Worm (Caenorhabditis elegans): ENCODE data around the gene cam-1.
A peak's percentile ranks its signal among the peaks of the same experiment; 100 is the strongest.

Gene cam-1

ce11 chrII:9310204-9310603 lies at the start of gene cam-1:
TSS of gene cam-1 (minus strand) at chrII:9310304.
- no peak for TF ChIP-seq unc-55 (GFP tag; optimal IDR thresholded peaks at IDR 0.05)
- no peak for TF ChIP-seq K02D7.2 (tag; optimal IDR thresholded peaks at IDR 0.05)
- no peak for TF ChIP-seq tbx-2 (tag; optimal IDR thresholded peaks at IDR 0.05)
- no peak for TF ChIP-seq fkh-10 (GFP tag; optimal IDR thresholded peaks at IDR 0.05)
- TF ChIP-seq C38D4.7 (GFP tag; optimal IDR thresholded peaks at IDR 0.05), result no peak
- no peak for TF ChIP-seq K09A11.1 (tag; optimal IDR thresholded peaks at IDR 0.05; ENCODE audit: insufficient read depth)
- TF ChIP-seq tbx-7 (tag; optimal IDR thresholded peaks at IDR 0.05), result no peak
- TF ChIP-seq pha-2 (tag; optimal IDR thresholded peaks at IDR 0.05), result no peak
- no peak for TF ChIP-seq eyg-1 (tag; optimal IDR thresholded peaks at IDR 0.05)

- no peak for TF ChIP-seq ceh-24 (tag; optimal IDR thresholded peaks at IDR 0.05)
- no peak for TF ChIP-seq lim-6 (tag; optimal IDR thresholded peaks at IDR 0.05)
- no peak for TF ChIP-seq ceh-2 (tag; optimal IDR thresholded peaks at IDR 0.05)
- TF ChIP-seq madf-2 (tag; optimal IDR thresholded peaks at IDR 0.05), result no peak
- TF ChIP-seq tbx-7 (tag; optimal IDR thresholded peaks at IDR 0.05), result no peak
- TF ChIP-seq ets-4 (tag; optimal IDR thresholded peaks at IDR 0.05), result no peak
- TF ChIP-seq nhr-11 (tag; optimal IDR thresholded peaks at IDR 0.05), result no peak
- no peak for TF ChIP-seq lin-11 (tag; optimal IDR thresholded peaks at IDR 0.05)
- no peak for TF ChIP-seq unc-86 (tag; optimal IDR thresholded peaks at IDR 0.05)
- no peak for TF ChIP-seq unc-42 (tag; optimal IDR thresholded peaks at IDR 0.05)
- TF ChIP-seq pha-4 (tag; optimal IDR thresholded peaks at IDR 0.05), result no peak
- no peak for TF ChIP-seq ceh-18 (tag; optimal IDR thresholded peaks at IDR 0.05)
- no peak for TF ChIP-seq che-1 (tag; optimal IDR thresholded peaks at IDR 0.05)
Observed at ce11 chrII:9358230-9358629, 48.1 kb upstream of the cam-1 start, which contains the start of gene mel-11. TSS of gene mel-11 (plus strand) at chrII:9358530.

DNA sequence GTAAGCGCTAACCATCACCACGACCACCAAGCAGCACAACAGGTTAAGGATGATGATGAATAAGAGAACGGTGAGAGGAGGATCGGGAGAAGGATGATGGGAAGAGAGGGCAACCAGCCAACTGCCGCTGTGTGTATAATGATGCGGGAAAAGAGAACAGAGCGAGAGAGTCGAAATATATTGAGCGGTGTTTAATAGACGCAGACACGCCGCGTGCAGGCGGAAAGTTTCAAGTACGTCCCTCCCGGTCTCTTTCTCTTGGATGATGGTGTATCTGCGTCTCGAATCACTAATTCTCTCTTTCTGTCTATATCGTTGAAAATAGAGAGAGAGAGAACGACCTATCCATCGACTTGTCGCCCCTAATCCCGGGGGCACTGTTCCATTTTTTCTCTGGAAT lies 46.6 kb upstream of the cam-1 start:
- TF ChIP-seq F13H6.1 (tag; optimal IDR thresholded peaks at IDR 0.05) (no peak), madf-2 (tag; optimal IDR thresholded peaks at IDR 0.05) (no peak), tbx-7 (tag; optimal IDR thresholded peaks at IDR 0.05) (no peak), ceh-30 (tag; optimal IDR thresholded peaks at IDR 0.05) (no peak), ahr-1 (tag; optimal IDR thresholded peaks at IDR 0.05) (no peak), sox-2 (GFP tag; IDR thresholded peaks at IDR 0.05) (no peak), pros-1 (tag; optimal IDR thresholded peaks at IDR 0.05) (no peak), hlh-15 (tag; optimal IDR thresholded peaks at IDR 0.05) (no peak), ceh-31 (tag; optimal IDR thresholded peaks at IDR 0.05) (peak; percentile 26), pha-2 (tag; optimal IDR thresholded peaks at IDR 0.05) (no peak), pqm-1 (tag; optimal IDR thresholded peaks at IDR 0.05) (no peak), ets-4 (tag; optimal IDR thresholded peaks at IDR 0.05) (no peak), nhr-11 (tag; optimal IDR thresholded peaks at IDR 0.05) (no peak), elt-2 (tag; optimal IDR thresholded peaks at IDR 0.05) (no peak), ceh-18 (tag; optimal IDR thresholded peaks at IDR 0.05) (peak; percentile 74), dve-1 (tag; optimal IDR thresholded peaks at IDR 0.05) (peak; percentile 2), lim-6 (tag; optimal IDR thresholded peaks at IDR 0.05) (no peak), C38D4.7 (GFP tag; optimal IDR thresholded peaks at IDR 0.05) (no peak), Y22D7AL.16 (tag; optimal IDR thresholded peaks at IDR 0.05) (no peak), rnt-1 (tag; optimal IDR thresholded peaks at IDR 0.05) (no peak), ceh-24 (tag; optimal IDR thresholded peaks at IDR 0.05) (no peak), nfya-1 (tag; optimal IDR thresholded peaks at IDR 0.05) (peak; percentile 69), hlh-13 (GFP tag; optimal IDR thresholded peaks at IDR 0.05) (no peak), ttx-3 (tag; optimal IDR thresholded peaks at IDR 0.05) (no peak), ceh-22 (tag; optimal IDR thresholded peaks at IDR 0.05) (peak; percentile 12), pax-1 (tag; optimal IDR thresholded peaks at IDR 0.05) (no peak), hlh-8 (tag; optimal IDR thresholded peaks at IDR 0.05) (no peak), sox-4 (tag; optimal IDR thresholded peaks at IDR 0.05) (no peak), ceh-6 (GFP tag; optimal IDR thresholded peaks at IDR 0.05) (no peak), ceh-2 (tag; optimal IDR thresholded peaks at IDR 0.05) (no peak), eyg-1 (tag; optimal IDR thresholded peaks at IDR 0.05) (no peak), che-1 (tag; optimal IDR thresholded peaks at IDR 0.05) (no peak), ceh-34 (tag; optimal IDR thresholded peaks at IDR 0.05) (peak; percentile 55), ceh-19 (GFP tag; optimal IDR thresholded peaks at IDR 0.05) (peak; percentile 32), tbx-2 (tag; optimal IDR thresholded peaks at IDR 0.05) (peak; percentile 38), ceh-48 (tag; optimal IDR thresholded peaks at IDR 0.05) (no peak), unc-3 (GFP tag; conservative IDR thresholded peaks at IDR 0.05) (0 out of 2 replicates have a peak, but pooled peaks have one; percentile 18), unc-3 (tag; optimal IDR thresholded peaks at IDR 0.05) (no peak), C08G9.2 (tag; optimal IDR thresholded peaks at IDR 0.05) (no peak), unc-86 (tag; optimal IDR thresholded peaks at IDR 0.05) (no peak), ceh-14 (tag; optimal IDR thresholded peaks at IDR 0.05) (no peak)
